Worm (Caenorhabditis elegans) whole organism, midembryonic: ENCODE data around the gene T24C4.2.

ENCODE experiments used
- klf-2 ChIP-seq: fragments of 200-800 bp; sonication (Bioruptor generic); conservative IDR thresholded peaks from 2 replicates; pipeline ENCODE4 v1.3.6; 2022; ENCODE audit warnings: missing genetic modification reagents, missing genetic modification characterization, missing compliant biosample characterization
- ref-1 ChIP-seq: fragments of 200-800 bp; sonication (Bioruptor generic); conservative IDR thresholded peaks from 2 replicates; pipeline ENCODE4 v1.3.6; 2022; ENCODE audit warnings: missing genetic modification reagents, missing genetic modification characterization, missing compliant biosample characterization

ce11 chrIII:901600-902250 lies 32.0 kb upstream of the T24C4.2 start:
- TF ChIP-seq ref-1 (no peak), klf-2 (GFP tag; lab: Robert Waterston, UW) (no peak)
